Fruit fly (Drosophila melanogaster): ENCODE data around the gene CG17129.
A peak's percentile ranks its signal among the peaks of the same experiment; 100 is the strongest.

The CG17129 gene

DNA sequence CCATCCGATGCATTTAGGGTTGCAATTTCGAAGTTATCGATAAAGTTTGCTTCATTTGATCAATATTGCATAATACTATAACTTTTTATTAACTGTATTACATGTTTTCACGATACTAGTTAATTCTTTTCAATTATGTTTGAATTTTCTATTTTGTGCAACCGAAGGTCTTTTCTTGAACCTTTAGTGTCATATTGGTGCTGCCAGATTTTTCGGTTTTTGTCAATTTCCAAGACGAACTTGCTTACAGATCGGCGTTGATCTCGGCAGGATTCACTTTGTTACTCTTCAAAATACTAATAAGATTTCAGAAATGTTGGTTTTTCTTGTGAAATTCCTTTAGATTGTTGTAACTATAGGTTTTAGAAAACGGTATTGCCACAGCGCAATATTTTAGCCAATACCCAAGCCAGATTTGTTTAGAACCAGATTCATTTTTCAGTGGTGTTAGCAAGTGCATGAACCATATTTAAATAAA is 30.3 kb upstream of the CG17129 start, which contains the start of gene CkIIalpha-i3 (continued):
- TF ChIP-seq CG16779 (GFP tag; IDR thresholded peaks at IDR 0.05) (no peak), lov (optimal IDR thresholded peaks at IDR 0.05) (no peak), lov (GFP tag; IDR thresholded peaks at IDR 0.05) (no peak), CG8924 (tag; optimal IDR thresholded peaks at IDR 0.05) (no peak), stc (GFP tag; IDR thresholded peaks at IDR 0.05) (no peak), CoRest (tag; optimal IDR thresholded peaks at IDR 0.05) (peak; percentile 30), Side (GFP tag; optimal IDR thresholded peaks at IDR 0.05) (no peak), Mrtf (GFP tag; IDR thresholded peaks at IDR 0.05) (no peak), nerfin-1 (tag; optimal IDR thresholded peaks at IDR 0.05) (peak; percentile 69), CG2712 (tag; optimal IDR thresholded peaks at IDR 0.05) (peak; percentile 36), D (optimal IDR thresholded peaks at IDR 0.05) (no peak), D (GFP tag; optimal IDR thresholded peaks at IDR 0.05) (no peak), CG17802 (tag; optimal IDR thresholded peaks at IDR 0.05) (no peak), slp2 (GFP tag; optimal IDR thresholded peaks at IDR 0.05) (no peak), mam (GFP tag; optimal IDR thresholded peaks at IDR 0.05) (no peak), CG11723 (GFP tag; optimal IDR thresholded peaks at IDR 0.05) (no peak), Sry-β (GFP tag; optimal IDR thresholded peaks at IDR 0.05) (no peak), run (tag; optimal IDR thresholded peaks at IDR 0.05) (no peak), inv (GFP tag; IDR thresholded peaks at IDR 0.05; ENCODE audit: partially characterized antibody) (no peak), Drgx (GFP tag; IDR thresholded peaks at IDR 0.05) (no peak), YL-1 (GFP tag; optimal IDR thresholded peaks at IDR 0.05) (no peak), CG10321 (GFP tag; IDR thresholded peaks at IDR 0.05) (no peak), CG9817 (tag; optimal IDR thresholded peaks at IDR 0.05) (no peak), btn (GFP tag; optimal IDR thresholded peaks at IDR 0.05) (no peak), Sox102F (GFP tag; optimal IDR thresholded peaks at IDR 0.05) (no peak), aop (GFP tag; IDR thresholded peaks at IDR 0.05) (no peak), CG13775 (GFP tag; optimal IDR thresholded peaks at IDR 0.05) (no peak), sug (tag; optimal IDR thresholded peaks at IDR 0.05) (no peak), CG18619 (GFP tag; optimal IDR thresholded peaks at IDR 0.05) (no peak), CG17912 (GFP tag; optimal IDR thresholded peaks at IDR 0.05) (no peak), tup (GFP tag; optimal IDR thresholded peaks at IDR 0.05) (no peak), ab (GFP tag; optimal IDR thresholded peaks at IDR 0.05) (no peak), bab2 (GFP tag; optimal IDR thresholded peaks at IDR 0.05) (no peak)

DNA sequence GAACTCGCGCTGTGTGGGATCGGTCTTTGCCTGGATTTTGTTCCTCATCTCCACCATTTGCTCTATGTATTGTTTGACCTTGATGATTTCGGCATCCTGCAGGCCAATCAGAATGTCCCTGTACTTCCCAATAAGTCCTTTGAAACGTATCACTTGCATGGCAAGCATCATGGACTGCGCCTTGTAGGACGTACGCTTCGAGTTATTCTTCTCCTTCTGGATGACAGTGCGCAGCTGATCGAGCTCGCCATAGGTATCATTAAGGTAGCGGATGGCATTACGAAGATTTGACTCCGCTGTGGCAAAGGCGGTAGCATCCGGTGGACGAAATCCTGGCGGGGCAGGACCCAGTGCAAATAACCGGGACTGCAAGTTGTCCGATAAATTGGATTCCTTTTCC is 29.8 kb upstream of the CG17129 start:
- peak; percentile 57 for TF ChIP-seq Med (GFP tag)
- no peak for TF ChIP-seq Dp (GFP tag; optimal IDR thresholded peaks at IDR 0.05)
- 0 out of 2 replicates have a peak, but pooled peaks have one; percentile 3 for TF ChIP-seq E2f2 (GFP tag; IDR thresholded peaks at IDR 0.05)
- no peak for TF ChIP-seq Dfd (GFP tag; optimal IDR thresholded peaks at IDR 0.05)
- TF ChIP-seq CG14441 (GFP tag; IDR thresholded peaks at IDR 0.05), result no peak
- TF ChIP-seq D (optimal IDR thresholded peaks at IDR 0.05), result no peak
- TF ChIP-seq D (GFP tag; optimal IDR thresholded peaks at IDR 0.05), result no peak
- TF ChIP-seq dmrt99B (tag; optimal IDR thresholded peaks at IDR 0.05), result no peak
- TF ChIP-seq crol (GFP tag; IDR thresholded peaks at IDR 0.05), result no peak
- TF ChIP-seq CG4328 (GFP tag; optimal IDR thresholded peaks at IDR 0.05), result no peak
- TF ChIP-seq MTF-1 (GFP tag; optimal IDR thresholded peaks at IDR 0.05; ENCODE audit: borderline replicate concordance), result no peak
- 0 out of 3 replicates have a peak, but pooled peaks have one; percentile 9 for TF ChIP-seq dysf (GFP tag; IDR thresholded peaks at IDR 0.05)
- no peak for TF ChIP-seq al (GFP tag; IDR thresholded peaks at IDR 0.05)
- TF ChIP-seq CG13624 (GFP tag; optimal IDR thresholded peaks at IDR 0.05), result no peak
- TF ChIP-seq Neu2 (GFP tag; optimal IDR thresholded peaks at IDR 0.05; ENCODE audit: borderline replicate concordance), result no peak
- TF ChIP-seq Sin3A (optimal IDR thresholded peaks at IDR 0.05), result no peak
- no peak for TF ChIP-seq CG18011 (GFP tag; optimal IDR thresholded peaks at IDR 0.05)
- no peak for TF ChIP-seq sim (GFP tag; IDR thresholded peaks at IDR 0.05)
- no peak for TF ChIP-seq CG3281 (GFP tag; optimal IDR thresholded peaks at IDR 0.05)
- TF ChIP-seq Opbp (GFP tag; IDR thresholded peaks at IDR 0.05; ENCODE audit: partially characterized antibody), result no peak
- no peak for TF ChIP-seq CG1529 (GFP tag; optimal IDR thresholded peaks at IDR 0.05)
- 0 out of 3 replicates have a peak, but pooled peaks have one; percentile 10 for TF ChIP-seq HLH4C (GFP tag; IDR thresholded peaks at IDR 0.05; ENCODE audit: partially characterized antibody)
